Fruit fly (Drosophila melanogaster) whole organism, adult: ENCODE results near the gene CG13484.

Experiments used
- CG11617 ChIP-seq: fragments of 200-800 bp; sonication (Bioruptor generic); optimal IDR thresholded peaks from 2 replicates; lab custom pipeline; 2017; ENCODE audit warnings: mild to moderate bottlenecking, missing biosample characterization, missing genetic modification reagents, missing genetic modification characterization
- CG12768 ChIP-seq: fragments of 200-800 bp; sonication (Bioruptor generic); optimal IDR thresholded peaks from 2 replicates; lab custom pipeline; 2017; ENCODE audit warnings: missing biosample characterization, missing genetic modification characterization, mild to moderate bottlenecking, moderate library complexity, missing genetic modification reagents
- CG14711 ChIP-seq: fragments of 200-800 bp; sonication (Bioruptor generic); optimal IDR thresholded peaks from 2 replicates; lab custom pipeline; 2018; ENCODE audit warnings: missing biosample characterization, mild to moderate bottlenecking, missing genetic modification characterization, moderate library complexity
- Clk ChIP-seq: fragments of 200-800 bp; sonication (Bioruptor generic); optimal IDR thresholded peaks from 2 replicates; lab custom pipeline; 2017; ENCODE audit warnings: missing biosample characterization, missing genetic modification characterization
- Hr96 ChIP-seq: fragments of 200-800 bp; sonication (Bioruptor generic); optimal IDR thresholded peaks from 2 replicates; lab custom pipeline; 2016; ENCODE audit warnings: missing biosample characterization, missing genetic modification characterization
- bab1 ChIP-seq: fragments of 200-800 bp; sonication (Bioruptor generic); optimal IDR thresholded peaks from 3 replicates; lab custom pipeline; 2019; ENCODE audit warnings: missing biosample characterization, mild to moderate bottlenecking, missing genetic modification characterization, moderate library complexity
- cic ChIP-seq: fragments of 200-800 bp; sonication (Bioruptor generic); optimal IDR thresholded peaks from 2 replicates; lab custom pipeline; 2017; ENCODE audit warnings: missing biosample characterization, mild to moderate bottlenecking, missing genetic modification characterization, moderate library complexity
- kay ChIP-seq: fragments of 200-800 bp; sonication (Bioruptor generic); peaks from one replicate; lab custom pipeline; 2016; ENCODE audit warnings: missing biosample characterization, missing genetic modification characterization, borderline replicate concordance
- ovo ChIP-seq: fragments of 200-800 bp; sonication (Bioruptor generic); optimal IDR thresholded peaks from 2 replicates; lab custom pipeline; 2016; ENCODE audit warnings: missing biosample characterization, missing genetic modification characterization
- tj ChIP-seq: fragments of 200-800 bp; sonication (Bioruptor generic); optimal IDR thresholded peaks from 3 replicates; lab custom pipeline; 2017; ENCODE audit warnings: missing biosample characterization, mild to moderate bottlenecking, missing genetic modification characterization, moderate library complexity

DNA sequence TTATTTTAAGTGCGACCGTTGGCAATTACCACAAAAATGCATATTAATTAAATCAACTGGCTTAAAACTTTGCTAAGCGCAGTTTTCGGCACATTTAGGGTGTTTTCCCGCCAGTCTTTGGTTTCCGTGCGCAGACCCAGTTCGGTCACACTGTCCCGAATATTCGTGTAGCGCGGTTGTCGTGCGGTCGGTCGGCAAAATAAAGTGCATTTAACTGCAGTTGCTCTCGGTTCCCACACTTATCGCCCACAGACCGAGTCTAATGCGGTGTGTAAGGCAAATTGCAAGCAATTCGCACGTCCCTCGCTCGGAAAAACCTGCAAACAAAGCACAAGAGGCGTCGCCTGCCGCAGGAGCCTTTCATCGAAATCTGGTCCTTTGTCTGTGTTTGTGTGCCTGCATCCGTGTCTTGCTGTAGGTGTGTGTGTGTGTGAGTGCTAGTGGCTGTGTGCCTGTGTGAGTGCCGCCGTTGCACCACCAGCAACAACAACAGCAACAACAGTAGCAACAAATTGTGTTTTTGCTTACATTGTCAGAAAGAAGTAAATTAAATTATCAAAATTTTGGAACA is at the start of gene CG13484, which contains the start of gene Frl:
- TF ChIP-seq tj (GFP tag; lab: Kevin White, UChicago) = peak; percentile 71
- peak; percentile 83 for TF ChIP-seq bab1
- peak; percentile 27 for TF ChIP-seq ovo (GFP tag; lab: Kevin White, UChicago)
- TF ChIP-seq CG11617 (GFP tag; lab: Kevin White, UChicago) = peak; percentile 35
- no peak for TF ChIP-seq Hr96 (GFP tag; lab: Kevin White, UChicago)
- peak; percentile 35 for TF ChIP-seq CG14711 (tag; lab: Kevin White, UChicago)
- TF ChIP-seq CG12768 (GFP tag; lab: Kevin White, UChicago) = peak; percentile 44
- TF ChIP-seq cic (GFP tag; lab: Kevin White, UChicago) = peak; percentile 53
- TF ChIP-seq Clk (GFP tag; lab: Kevin White, UChicago) = no peak
- TF ChIP-seq kay (GFP tag; lab: Kevin White, UChicago) = no peak
